Worm (Caenorhabditis elegans) whole organism, L2 larva: ENCODE measurements around the gene C47E12.3.

Experiments used
- ZK546.5 ChIP-seq: sonication (generic microtip); optimal IDR thresholded peaks from 2 replicates; lab custom pipeline; 2017; ENCODE audit warnings: missing biosample characterization, missing genetic modification characterization
- ama-1 ChIP-seq: fragments of 150-350 bp; optimal IDR thresholded peaks from 2 replicates; lab custom pipeline; 2018; ENCODE audit warnings: inconsistent platforms
- ceh-82 ChIP-seq: fragments of 150-350 bp; optimal IDR thresholded peaks from 2 replicates; lab custom pipeline; 2014; ENCODE audit warnings: missing biosample characterization, missing genetic modification characterization
- mdl-1 ChIP-seq, 2 experiments: fragments of 150-350 bp in 1 of 2; sonication (generic microtip) in 1 of 2; optimal IDR thresholded peaks; 2 replicates each; lab custom pipeline; 2017; ENCODE audit warnings: missing biosample characterization in 2 of 2, missing genetic modification characterization in 2 of 2
- nhr-237 ChIP-seq: fragments of 150-350 bp; optimal IDR thresholded peaks from 2 replicates; lab custom pipeline; 2014; ENCODE audit warnings: missing biosample characterization, missing genetic modification characterization
- nhr-77 ChIP-seq: fragments of 150-350 bp; optimal IDR thresholded peaks from 2 replicates; lab custom pipeline; 2014; ENCODE audit warnings: missing biosample characterization, missing genetic modification characterization
- unc-55 ChIP-seq: fragments of 150-350 bp; sonication (generic microtip); optimal IDR thresholded peaks from 3 replicates; lab custom pipeline; 2014; ENCODE audit warnings: missing biosample characterization, missing genetic modification reagents, missing genetic modification characterization

- TF ChIP-seq ZK546.5 (no peak), nhr-237 (tag; lab: Kevin White, UChicago) (no peak), ceh-82 (tag; lab: Kevin White, UChicago) (no peak), unc-55 (GFP tag; lab: Kevin White, UChicago) (no peak), ama-1 (lab: Kevin White, UChicago) (no peak), mdl-1 (tag; optimal IDR thresholded peaks at IDR 0.05; lab: Kevin White, UChicago) (no peak), nhr-77 (no peak)
Observed at ce11 chrIV:9982895-9983294, 18.8 kb downstream of the C47E12.3 start, which contains the start of gene mam-2.
